Worm (Caenorhabditis elegans) whole organism, young adult: ENCODE data around the gene Y39E4A.1.

Experiments
- B0019.2 ChIP-seq: fragments of 200-800 bp; sonication (Bioruptor generic); conservative IDR thresholded peaks from 2 replicates; pipeline ENCODE4 v1.3.6; 2022; ENCODE audit warnings: missing genetic modification reagents, missing genetic modification characterization, missing compliant biosample characterization
- B0336.3 ChIP-seq: fragments of 200-800 bp; sonication (Bioruptor generic); IDR thresholded peaks from 2 replicates; pipeline ENCODE4 v1.3.6; 2022; ENCODE audit warnings: missing genetic modification characterization, missing compliant biosample characterization
- F22D6.2 ChIP-seq: sonication (generic microtip); optimal IDR thresholded peaks from 2 replicates; lab custom pipeline; 2016; ENCODE audit warnings: mild to moderate bottlenecking, missing genetic modification characterization, missing compliant biosample characterization
- F49E8.2 ChIP-seq: sonication (generic microtip); optimal IDR thresholded peaks from 3 replicates; lab custom pipeline; 2017; ENCODE audit warnings: missing genetic modification characterization, mild to moderate bottlenecking, missing compliant biosample characterization, antibody characterized with exemption, moderate library complexity; ENCODE audit not compliant: insufficient read depth
- F57C9.4 ChIP-seq: sonication (generic microtip); optimal IDR thresholded peaks from 2 replicates; lab custom pipeline; 2017; ENCODE audit warnings: mild to moderate bottlenecking, missing genetic modification characterization, missing compliant biosample characterization
- ZK185.1 ChIP-seq: sonication (generic microtip); optimal IDR thresholded peaks from 2 replicates; lab custom pipeline; 2016; ENCODE audit warnings: mild to moderate bottlenecking, missing genetic modification characterization, missing compliant biosample characterization; ENCODE audit not compliant: poor library complexity, severe bottlenecking
- fkh-3 ChIP-seq: sonication (generic microtip); optimal IDR thresholded peaks from 2 replicates; lab custom pipeline; 2016; ENCODE audit warnings: mild to moderate bottlenecking, missing genetic modification characterization, missing compliant biosample characterization
- madf-6 ChIP-seq: fragments of 200-800 bp; sonication (Bioruptor generic); IDR thresholded peaks from 2 replicates; pipeline ENCODE4 v1.3.6; 2022; ENCODE audit warnings: missing genetic modification reagents, missing genetic modification characterization, missing compliant biosample characterization
- rec-8 ChIP-seq, 2 experiments: sonication (generic microtip); optimal IDR thresholded peaks; 2 replicates each; lab custom pipeline; 2016; ENCODE audit warnings: mild to moderate bottlenecking in 2 of 2, missing genetic modification characterization in 2 of 2, missing genetic modification reagents in 2 of 2, missing genotype in 2 of 2, missing biosample characterization in 1 of 2, missing compliant biosample characterization in 1 of 2, moderate library complexity in 1 of 2
- unc-130 ChIP-seq: sonication (generic microtip); optimal IDR thresholded peaks from 2 replicates; lab custom pipeline; 2016; ENCODE audit warnings: missing genetic modification reagents, missing genetic modification characterization, missing compliant biosample characterization
- unc-62 ChIP-seq: fragments of 150-350 bp; optimal IDR thresholded peaks from 2 replicates; lab custom pipeline; 2014; ENCODE audit warnings: missing biosample characterization, missing genetic modification reagents, missing genetic modification characterization

- TF ChIP-seq fkh-3 (no peak), unc-130 (no peak), B0336.3 (GFP tag; lab: Robert Waterston, UW) (no peak), unc-62 (GFP tag; lab: Kevin White, UChicago) (no peak), madf-6 (GFP tag; lab: Robert Waterston, UW) (no peak), B0019.2 (GFP tag; lab: Robert Waterston, UW) (no peak), F57C9.4 (tag; lab: Kevin White, UChicago) (no peak), ZK185.1 (tag; lab: Kevin White, UChicago) (no peak), rec-8 (tag; optimal IDR thresholded peaks at IDR 0.05; lab: Kevin White, UChicago) (no peak), F49E8.2 (tag; lab: Kevin White, UChicago) (no peak), F22D6.2 (tag; lab: Kevin White, UChicago) (no peak)
Measured at ce11 chrIII:12945072-12945471, 6.1 kb upstream of the Y39E4A.1 start.
